Worm (Caenorhabditis elegans) whole organism, L4 larva: ENCODE data around the gene F13B12.6.

Experiments used
- D1046.2 ChIP-seq: fragments of 200-800 bp; sonication (Bioruptor generic); IDR thresholded peaks from 2 replicates; pipeline ENCODE4 v1.3.6; 2022; ENCODE audit warnings: missing genetic modification characterization, missing compliant biosample characterization
- Y5F2A.4 ChIP-seq: fragments of 200-800 bp; sonication (Bioruptor generic); optimal IDR thresholded peaks from 2 replicates; lab custom pipeline; 2018; ENCODE audit warnings: mild to moderate bottlenecking, missing genetic modification characterization, missing compliant biosample characterization
- aly-2 ChIP-seq: sonication (generic microtip); optimal IDR thresholded peaks from 2 replicates; lab custom pipeline; 2018; ENCODE audit warnings: missing biosample characterization, missing genetic modification characterization
- ceh-28 ChIP-seq: fragments of 150-350 bp; optimal IDR thresholded peaks from 2 replicates; lab custom pipeline; 2014; ENCODE audit warnings: missing biosample characterization, missing genetic modification reagents, missing genetic modification characterization
- ceh-62 ChIP-seq: sonication (generic microtip); optimal IDR thresholded peaks from 2 replicates; lab custom pipeline; 2017; ENCODE audit warnings: missing biosample characterization, missing genetic modification characterization
- dmd-9 ChIP-seq: fragments of 200-800 bp; sonication (Bioruptor generic); IDR thresholded peaks from 2 replicates; pipeline ENCODE4 v1.3.6; 2022; ENCODE audit warnings: missing genetic modification reagents, missing genetic modification characterization, missing compliant biosample characterization
- duxl-1 ChIP-seq: sonication (generic microtip); optimal IDR thresholded peaks from 2 replicates; lab custom pipeline; 2016; ENCODE audit warnings: mild to moderate bottlenecking, missing genetic modification characterization, moderate library complexity, missing compliant biosample characterization; ENCODE audit not compliant: poor library complexity
- lim-7 ChIP-seq: fragments of 200-800 bp; sonication (Bioruptor generic); IDR thresholded peaks from 2 replicates; pipeline ENCODE4 v1.3.6; 2022; ENCODE audit warnings: missing genetic modification characterization, missing compliant biosample characterization
- madf-9 ChIP-seq: fragments of 200-800 bp; sonication (Bioruptor generic); conservative IDR thresholded peaks from 2 replicates; pipeline ENCODE4 v1.3.6; 2022; ENCODE audit warnings: missing genetic modification reagents, missing genetic modification characterization, missing compliant biosample characterization
- mdl-1 ChIP-seq, 2 experiments: fragments of 150-350 bp in 1 of 2; sonication (generic microtip) in 1 of 2; optimal IDR thresholded peaks; 2 replicates each; lab custom pipeline; 2014 to 2017; ENCODE audit warnings: missing biosample characterization in 2 of 2, missing genetic modification characterization in 2 of 2
- mxl-3 ChIP-seq: fragments of 200-800 bp; sonication (Bioruptor generic); optimal IDR thresholded peaks from 2 replicates; lab custom pipeline; 2018; ENCODE audit warnings: mild to moderate bottlenecking, missing genetic modification characterization, missing compliant biosample characterization
- nhr-25 ChIP-seq: sonication (generic microtip); optimal IDR thresholded peaks from 2 replicates; lab custom pipeline; 2017; ENCODE audit warnings: missing genetic modification characterization, mild to moderate bottlenecking, missing compliant biosample characterization, antibody characterized with exemption, moderate library complexity, borderline replicate concordance; ENCODE audit not compliant: insufficient read depth
- sdz-12 ChIP-seq: fragments of 200-800 bp; sonication (Bioruptor generic); optimal IDR thresholded peaks from 2 replicates; lab custom pipeline; 2018; ENCODE audit warnings: mild to moderate bottlenecking, missing genetic modification characterization, missing compliant biosample characterization
- skn-1 ChIP-seq: fragments of 150-350 bp; optimal IDR thresholded peaks from 2 replicates; lab custom pipeline; 2014; ENCODE audit warnings: missing biosample characterization, missing genetic modification characterization
- snpc-4 ChIP-seq: fragments of 150-350 bp; optimal IDR thresholded peaks from 2 replicates; lab custom pipeline; 2014; ENCODE audit warnings: missing biosample characterization, missing genetic modification characterization
- spr-1 ChIP-seq: sonication (generic microtip); optimal IDR thresholded peaks from 2 replicates; lab custom pipeline; 2016; ENCODE audit warnings: mild to moderate bottlenecking, missing genetic modification characterization, missing compliant biosample characterization
- spr-3 ChIP-seq: fragments of 200-800 bp; sonication (Bioruptor generic); optimal IDR thresholded peaks from 2 replicates; lab custom pipeline; 2018; ENCODE audit warnings: mild to moderate bottlenecking, missing genetic modification characterization, missing compliant biosample characterization
- tag-97 ChIP-seq: fragments of 200-800 bp; sonication (Bioruptor generic); IDR thresholded peaks from 2 replicates; pipeline ENCODE4 v1.3.6; 2022; ENCODE audit warnings: missing genetic modification characterization, missing compliant biosample characterization
- zfp-2 ChIP-seq: sonication (generic microtip); optimal IDR thresholded peaks from 2 replicates; lab custom pipeline; 2016; ENCODE audit warnings: mild to moderate bottlenecking, missing genetic modification characterization, missing compliant biosample characterization

Gene F13B12.6

ce11 chrIV:10366018-10366417 lies 51.7 kb downstream of the F13B12.6 start, which contains the start of gene sir-2.1 (continued):
- TF ChIP-seq aly-2 (tag; lab: Kevin White, UChicago): no peak
- no peak for TF ChIP-seq ceh-62 (tag; lab: Kevin White, UChicago)
- no peak for TF ChIP-seq lim-7 (GFP tag; lab: Robert Waterston, UW)
- no peak for TF ChIP-seq skn-1 (tag; lab: Kevin White, UChicago)
- no peak for TF ChIP-seq ceh-28
- no peak for TF ChIP-seq sdz-12 (GFP tag; lab: Kevin White, UChicago)
- no peak for TF ChIP-seq nhr-25 (tag; lab: Kevin White, UChicago)
- TF ChIP-seq mdl-1 (tag; optimal IDR thresholded peaks at IDR 0.05; lab: Kevin White, UChicago): no peak
- TF ChIP-seq duxl-1 (tag; lab: Kevin White, UChicago): no peak
- no peak for TF ChIP-seq snpc-4
- no peak for TF ChIP-seq zfp-2 (tag; lab: Kevin White, UChicago)
- TF ChIP-seq tag-97: no peak
- TF ChIP-seq spr-3: peak; percentile 5
- TF ChIP-seq spr-1 (tag; lab: Kevin White, UChicago): no peak
- TF ChIP-seq Y5F2A.4 (GFP tag; lab: Kevin White, UChicago): no peak
- TF ChIP-seq madf-9 (GFP tag; lab: Robert Waterston, UW): no peak
- TF ChIP-seq D1046.2 (GFP tag; lab: Robert Waterston, UW): no peak
- no peak for TF ChIP-seq mxl-3 (GFP tag; lab: Kevin White, UChicago)
- TF ChIP-seq dmd-9 (GFP tag; lab: Robert Waterston, UW): no peak
